Worm (Caenorhabditis elegans): Measurements from ENCODE around the gene Y41E3.13.
"Not testable (repeated sequence)": the region's sequence is repeated elsewhere in the genome, so short reads cannot be mapped to it uniquely, and the experiment has no call there.

Gene Y41E3.13

DNA sequence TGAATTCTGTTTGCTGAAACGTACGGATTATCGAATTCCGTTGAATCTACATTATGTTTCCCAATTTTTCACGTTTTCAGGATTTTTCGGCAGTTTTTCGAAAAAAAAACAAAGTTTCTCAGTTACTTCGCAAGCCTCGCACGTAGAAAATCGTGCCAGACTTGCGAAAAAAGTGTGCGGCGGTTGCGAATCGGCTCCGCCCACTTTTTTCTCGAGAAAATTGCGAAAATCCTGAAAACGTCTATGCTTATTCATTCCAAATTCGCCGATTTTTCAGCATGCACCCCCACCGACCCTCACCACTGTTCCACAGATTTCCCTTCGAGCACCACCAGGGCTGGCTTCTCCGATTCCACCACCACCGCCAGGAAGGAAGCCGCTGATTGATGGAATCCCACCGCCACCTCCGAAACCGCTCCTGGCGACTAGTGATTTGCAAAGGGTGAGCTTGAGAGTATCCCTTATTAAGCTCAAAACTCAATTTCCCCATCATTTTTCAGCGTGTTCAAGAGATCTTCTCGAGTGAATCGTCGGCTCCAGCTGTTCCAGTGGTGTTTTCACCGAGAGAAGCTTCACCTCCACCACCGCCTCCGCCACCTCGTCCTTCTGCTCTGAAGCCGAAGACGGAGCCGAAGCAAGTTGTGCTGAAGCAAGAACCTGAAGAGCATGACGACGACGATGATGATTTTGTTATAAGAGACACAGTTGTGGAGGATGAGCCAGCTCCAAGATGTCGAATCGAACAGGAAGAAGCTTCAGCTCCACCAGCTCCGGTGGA, 15.7 kb upstream of the Y41E3.13 start (continued):
- TF ChIP-seq ceh-40 (GFP tag; IDR thresholded peaks at IDR 0.05): no peak
- no peak for TF ChIP-seq rcor-1 (GFP tag; IDR thresholded peaks at IDR 0.05)
- TF ChIP-seq ztf-28 (GFP tag; IDR thresholded peaks at IDR 0.05): 0 out of 2 replicates have a peak, but pooled peaks have one; percentile 69

DNA sequence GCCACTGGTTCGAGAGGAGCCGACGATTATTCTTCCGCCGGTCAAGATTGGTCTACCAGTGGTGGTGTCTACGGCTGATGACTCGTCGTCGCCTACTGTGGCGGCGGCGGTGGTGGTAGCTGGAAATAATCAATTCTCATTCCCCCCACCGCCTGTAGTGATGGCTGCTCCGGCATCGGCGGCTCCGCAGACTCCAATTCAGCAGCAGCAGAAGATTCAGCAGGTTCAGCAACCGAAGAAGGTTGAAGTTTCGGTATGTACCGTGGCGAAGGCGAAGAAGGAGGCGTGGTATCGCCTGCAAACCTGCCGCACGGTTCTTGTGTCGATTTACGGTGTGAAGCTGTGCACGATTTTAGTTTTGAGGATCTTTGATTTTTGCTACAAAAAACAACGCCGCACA, 11.9 kb upstream of the Y41E3.13 start:
- no peak for TF ChIP-seq die-1 (tag; optimal IDR thresholded peaks at IDR 0.05)
- TF ChIP-seq egrh-3 (GFP tag; IDR thresholded peaks at IDR 0.05): peak; percentile 45; the same call in 1 of the 2 replicates
- TF ChIP-seq snpc-4 (GFP tag; optimal IDR thresholded peaks at IDR 0.05): no peak
- peak in 1 of 4 experiments; percentile 37 for TF ChIP-seq snpc-4 (tag; optimal IDR thresholded peaks at IDR 0.05)
- TF ChIP-seq pbrm-1 (GFP tag; IDR thresholded peaks at IDR 0.05): no peak
- TF ChIP-seq lag-1 (GFP tag; IDR thresholded peaks at IDR 0.05): no peak
- 0 out of 2 replicates have a peak, but pooled peaks have one; percentile 37 for TF ChIP-seq lin-26 (GFP tag; IDR thresholded peaks at IDR 0.05)
- TF ChIP-seq zfh-2 (GFP tag; conservative IDR thresholded peaks at IDR 0.05): peak; percentile 46; the same call in 1 of the 2 replicates
- no peak for TF ChIP-seq him-1 (tag; optimal IDR thresholded peaks at IDR 0.05)
- no peak for TF ChIP-seq egl-18 (GFP tag; IDR thresholded peaks at IDR 0.05)
- peak; percentile 83; the same call in 1 of the 2 replicates for TF ChIP-seq cebp-2 (GFP tag; IDR thresholded peaks at IDR 0.05)
- 0 out of 2 replicates have a peak, but pooled peaks have one; percentile 9 for TF ChIP-seq dox-1 (GFP tag; IDR thresholded peaks at IDR 0.05)
- TF ChIP-seq nfyb-1 (GFP tag; IDR thresholded peaks at IDR 0.05): no peak
- peak; percentile 37 for TF ChIP-seq ztf-18 (tag; optimal IDR thresholded peaks at IDR 0.05)
- TF ChIP-seq lin-40 (tag; optimal IDR thresholded peaks at IDR 0.05): no peak
- TF ChIP-seq nhr-80 (tag; optimal IDR thresholded peaks at IDR 0.05): no peak

DNA sequence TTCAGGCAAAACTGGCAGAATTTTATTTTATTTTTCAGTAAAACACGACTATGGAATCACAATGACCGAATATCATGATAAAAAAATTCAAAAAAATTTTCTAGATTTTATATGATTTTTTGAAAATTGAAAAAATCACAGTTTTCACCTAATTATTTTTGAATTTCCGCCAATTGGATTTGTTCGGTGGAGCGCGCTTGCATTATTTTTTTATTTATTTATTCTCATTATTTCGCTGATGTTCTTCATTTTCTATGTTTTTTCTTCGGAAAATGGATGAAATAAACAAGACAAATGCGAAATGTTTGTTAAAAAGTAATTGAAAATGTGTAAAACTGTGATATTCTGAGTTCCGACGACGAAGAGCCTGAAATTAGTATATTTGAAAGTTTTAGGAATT, 10.2 kb upstream of the Y41E3.13 start:
- not testable (repeated sequence) for TF ChIP-seq snpc-4 (GFP tag; optimal IDR thresholded peaks at IDR 0.05)
- TF ChIP-seq snpc-4 (tag; optimal IDR thresholded peaks at IDR 0.05) (peak in 1 of 4 experiments; percentile 67), mcd-1 (GFP tag; IDR thresholded peaks at IDR 0.05) (0 out of 2 replicates have a peak, but pooled peaks have one; percentile 29)

DNA sequence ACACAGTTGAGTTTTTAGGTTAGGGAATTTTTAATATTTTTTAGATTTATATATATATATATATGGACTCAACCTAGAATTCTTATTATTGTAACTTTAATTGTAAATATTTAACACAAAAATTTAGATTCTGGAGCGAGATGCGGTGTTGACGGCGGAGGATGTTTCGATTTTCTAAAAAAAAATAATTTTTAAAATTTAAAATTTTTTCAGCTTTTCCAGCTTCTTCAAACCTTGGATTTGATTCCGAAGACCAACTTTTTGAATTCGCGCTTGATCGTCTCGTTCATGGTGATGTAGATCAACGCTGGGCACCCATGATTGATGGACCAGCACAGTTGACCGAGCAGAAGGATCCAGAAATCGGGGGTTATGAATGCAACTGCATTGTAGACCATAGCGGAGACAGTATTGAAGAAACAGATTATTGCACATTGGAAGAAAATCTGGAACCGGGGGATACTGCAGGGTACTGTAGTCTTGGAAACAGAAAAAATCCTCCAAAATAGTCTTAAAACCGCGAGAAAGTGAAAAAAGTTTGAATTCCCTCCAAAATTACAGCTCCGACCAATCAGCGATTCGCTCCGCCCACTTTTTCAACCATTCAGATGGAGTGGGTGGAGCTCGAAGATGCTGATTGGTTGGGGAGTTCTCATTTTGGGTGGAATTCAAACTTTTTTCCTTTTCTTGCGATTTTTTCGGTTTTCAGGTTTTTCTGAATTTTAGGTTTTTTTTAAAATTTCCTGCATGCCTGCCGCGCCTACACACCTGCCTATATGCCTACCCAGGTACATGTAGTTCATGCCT, 8.6 kb upstream of the Y41E3.13 start:
- TF ChIP-seq nfya-1 (tag; optimal IDR thresholded peaks at IDR 0.05; ENCODE audit: borderline replicate concordance, insufficient read depth) (no peak), mxl-1 (tag; optimal IDR thresholded peaks at IDR 0.05) (no peak), hrde-1 (tag; optimal IDR thresholded peaks at IDR 0.05; ENCODE audit: borderline replicate concordance) (peak; percentile 45), rec-8 (tag; optimal IDR thresholded peaks at IDR 0.05) (peak in 1 of 2 experiments; percentile 24), dpff-1 (tag; optimal IDR thresholded peaks at IDR 0.05) (peak; percentile 73), fkh-3 (tag; optimal IDR thresholded peaks at IDR 0.05) (no peak), hsf-1 (GFP tag; IDR thresholded peaks at IDR 0.05) (0 out of 2 replicates have a peak, but pooled peaks have one; percentile 5), Y56A3A.18 (GFP tag; IDR thresholded peaks at IDR 0.05) (0 out of 2 replicates have a peak, but pooled peaks have one; percentile 21), B0336.3 (GFP tag; IDR thresholded peaks at IDR 0.05) (peak; percentile 65; the same call in 1 of the 2 replicates), C17E4.6 (GFP tag; IDR thresholded peaks at IDR 0.05) (no peak), T26A5.8 (tag; optimal IDR thresholded peaks at IDR 0.05) (peak; percentile 37), snpc-3.4 (tag; optimal IDR thresholded peaks at IDR 0.05) (peak; percentile 3), attf-6 (GFP tag; IDR thresholded peaks at IDR 0.05) (0 out of 2 replicates have a peak, but pooled peaks have one; percentile 18), lin-54 (GFP tag; optimal IDR thresholded peaks at IDR 0.05) (peak; percentile 28), B0261.1 (tag; optimal IDR thresholded peaks at IDR 0.05) (peak; percentile 3), snpc-4 (GFP tag; optimal IDR thresholded peaks at IDR 0.05) (peak; percentile 35), snpc-4 (tag; optimal IDR thresholded peaks at IDR 0.05) (peak in 2 of 4 experiments; percentile 18 to 77), aptf-3 (GFP tag; IDR thresholded peaks at IDR 0.05) (0 out of 2 replicates have a peak, but pooled peaks have one; percentile 38), B0035.1 (tag; optimal IDR thresholded peaks at IDR 0.05) (peak; percentile 26), nfya-2 (GFP tag; IDR thresholded peaks at IDR 0.05) (peak; percentile 75; the same call in 1 of the 2 replicates), T07F8.4 (tag; optimal IDR thresholded peaks at IDR 0.05) (no peak), nhr-179 (tag; optimal IDR thresholded peaks at IDR 0.05) (no peak)
